Worm (Caenorhabditis elegans): Measurements from ENCODE around the gene rpa-1.

rpa-1 gene

DNA sequence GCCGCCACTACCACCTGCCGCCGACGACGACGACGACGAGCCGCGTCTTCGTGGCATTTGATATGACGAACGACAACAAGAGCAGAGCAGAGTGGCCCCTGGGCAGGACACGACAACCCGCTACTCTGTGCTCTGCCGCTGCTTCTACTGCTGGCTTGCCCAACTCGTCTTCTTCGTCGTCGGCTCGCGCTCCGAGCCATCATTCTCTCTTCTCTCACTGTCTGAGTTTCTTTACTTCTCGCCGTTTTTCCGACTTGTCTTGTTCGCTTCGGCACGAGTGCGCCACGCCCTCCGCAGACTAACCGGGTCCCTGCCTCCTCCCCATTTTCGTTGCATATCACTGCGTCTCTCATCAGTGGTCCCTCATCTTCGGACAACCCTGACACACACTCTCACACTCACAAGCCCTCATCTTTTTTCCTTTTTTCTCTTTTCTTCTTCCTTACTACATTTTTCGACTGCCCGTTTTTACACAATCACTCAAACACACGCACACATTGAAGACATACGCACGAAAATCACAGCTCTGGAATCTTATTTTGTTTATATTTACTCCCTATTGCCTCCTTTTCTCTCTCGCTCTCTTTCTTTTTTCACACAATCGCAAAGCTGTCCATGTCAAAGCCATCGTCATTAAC lies 22.2 kb upstream of the rpa-1 start:
- TF ChIP-seq ama-1 (optimal IDR thresholded peaks at IDR 0.05) (peak; percentile 38), lin-39 (tag; optimal IDR thresholded peaks at IDR 0.05) (peak; percentile 35), aha-1 (tag; optimal IDR thresholded peaks at IDR 0.05) (no peak), tbx-2 (tag; optimal IDR thresholded peaks at IDR 0.05) (peak; percentile 74), nhr-20 (tag; optimal IDR thresholded peaks at IDR 0.05) (peak; percentile 67), vab-15 (tag; optimal IDR thresholded peaks at IDR 0.05) (no peak), tlp-1 (tag; optimal IDR thresholded peaks at IDR 0.05) (no peak), sptf-1 (tag; optimal IDR thresholded peaks at IDR 0.05) (no peak), fos-1 (tag; optimal IDR thresholded peaks at IDR 0.05) (no peak), aly-2 (tag; optimal IDR thresholded peaks at IDR 0.05) (no peak), nhr-237 (tag; optimal IDR thresholded peaks at IDR 0.05) (no peak), fkh-10 (GFP tag; optimal IDR thresholded peaks at IDR 0.05) (peak; percentile 93), isw-1 (GFP tag; IDR thresholded peaks at IDR 0.05) (peak; percentile 57), irx-1 (tag; optimal IDR thresholded peaks at IDR 0.05) (peak; percentile 29), ztf-4 (tag; optimal IDR thresholded peaks at IDR 0.05) (peak; percentile 41), nhr-47 (tag; optimal IDR thresholded peaks at IDR 0.05) (peak; percentile 71), Y116A8C.19 (tag; optimal IDR thresholded peaks at IDR 0.05; ENCODE audit: borderline replicate concordance) (no peak), egl-13 (tag; optimal IDR thresholded peaks at IDR 0.05) (peak; percentile 78), ceh-63 (GFP tag; optimal IDR thresholded peaks at IDR 0.05) (no peak), mab-9 (GFP tag; IDR thresholded peaks at IDR 0.05) (peak; percentile 52; the same call in 1 of the 2 replicates), dsc-1 (tag; optimal IDR thresholded peaks at IDR 0.05) (peak; percentile 67), efl-1 (optimal IDR thresholded peaks at IDR 0.05) (peak; percentile 38 to 42), efl-1 (GFP tag; optimal IDR thresholded peaks at IDR 0.05 in 1 of 2) (peak in 1 of 2 experiments; percentile 39), swsn-7 (tag; optimal IDR thresholded peaks at IDR 0.05) (peak; percentile 77), rnt-1 (tag; optimal IDR thresholded peaks at IDR 0.05) (peak; percentile 70), nhr-71 (tag; optimal IDR thresholded peaks at IDR 0.05) (peak; percentile 92), lin-35 (GFP tag; optimal IDR thresholded peaks at IDR 0.05) (peak in 1 of 2 experiments; percentile 47), unc-130 (tag; optimal IDR thresholded peaks at IDR 0.05) (peak; percentile 71), xbp-1 (tag; optimal IDR thresholded peaks at IDR 0.05) (peak; percentile 61), lsy-2 (tag; optimal IDR thresholded peaks at IDR 0.05) (peak; percentile 44 to 74), mdl-1 (tag; optimal IDR thresholded peaks at IDR 0.05) (peak in 1 of 2 experiments; percentile 56), fkh-4 (tag; optimal IDR thresholded peaks at IDR 0.05; ENCODE audit: borderline replicate concordance) (peak; percentile 18), C16A3.4 (tag; optimal IDR thresholded peaks at IDR 0.05) (peak; percentile 63), pax-3 (tag; optimal IDR thresholded peaks at IDR 0.05) (no peak), egl-27 (tag; optimal IDR thresholded peaks at IDR 0.05) (peak in 1 of 2 experiments; percentile 21), efl-3 (GFP tag; optimal IDR thresholded peaks at IDR 0.05) (no peak), alr-1 (tag; optimal IDR thresholded peaks at IDR 0.05; ENCODE audit: borderline replicate concordance) (no peak), zag-1 (tag; optimal IDR thresholded peaks at IDR 0.05) (peak; percentile 64), ztf-11 (tag; optimal IDR thresholded peaks at IDR 0.05) (peak in 1 of 2 experiments; percentile 36), ces-1 (GFP tag; optimal IDR thresholded peaks at IDR 0.05) (no peak), mep-1 (tag; optimal IDR thresholded peaks at IDR 0.05) (peak; percentile 57), ceh-88 (GFP tag; IDR thresholded peaks at IDR 0.05) (no peak; the same call in 1 of the 2 replicates), hlh-17 (GFP tag; optimal IDR thresholded peaks at IDR 0.05; ENCODE audit: borderline replicate concordance) (no peak), ets-5 (GFP tag; IDR thresholded peaks at IDR 0.05) (no peak), nhr-19 (GFP tag; conservative IDR thresholded peaks at IDR 0.05) (peak; percentile 70), jun-1 (tag; optimal IDR thresholded peaks at IDR 0.05) (peak; percentile 31), snu-23 (GFP tag; optimal IDR thresholded peaks at IDR 0.05) (peak; percentile 80), hpl-2 (GFP tag; optimal IDR thresholded peaks at IDR 0.05) (no peak), blmp-1 (tag; optimal IDR thresholded peaks at IDR 0.05) (no peak), nhr-85 (tag) (no peak), unc-86 (tag; optimal IDR thresholded peaks at IDR 0.05) (peak; percentile 80), nhr-76 (tag; optimal IDR thresholded peaks at IDR 0.05) (no peak), dpl-1 (GFP tag; optimal IDR thresholded peaks at IDR 0.05) (peak in 1 of 3 experiments; percentile 10)

Measured in whole organism, L1 larva.